Worm (Caenorhabditis elegans) whole organism, midembryonic: Measurements from ENCODE around the gene arl-5.
A peak's percentile ranks its signal among the peaks of the same experiment; 100 is the strongest.

Experiments
- T22C8.4 ChIP-seq: fragments of 200-800 bp; sonication (Bioruptor generic); IDR thresholded peaks from 2 replicates; pipeline ENCODE4 v1.3.6; 2022; ENCODE audit warnings: missing genetic modification characterization, missing compliant biosample characterization
- cog-1 ChIP-seq: sonication (generic microtip); optimal IDR thresholded peaks from 2 replicates; lab custom pipeline; 2016; ENCODE audit warnings: missing genetic modification characterization, missing compliant biosample characterization
- flt-1 ChIP-seq: fragments of 200-800 bp; sonication (Bioruptor generic); IDR thresholded peaks from 2 replicates; pipeline ENCODE4 v1.3.6; 2022; ENCODE audit warnings: missing genetic modification characterization, missing compliant biosample characterization
- klf-2 ChIP-seq: fragments of 200-800 bp; sonication (Bioruptor generic); conservative IDR thresholded peaks from 2 replicates; pipeline ENCODE4 v1.3.6; 2022; ENCODE audit warnings: missing genetic modification reagents, missing genetic modification characterization, missing compliant biosample characterization
- med-1 ChIP-seq: sonication (generic microtip); optimal IDR thresholded peaks from 2 replicates; lab custom pipeline; 2017; ENCODE audit warnings: missing genetic modification characterization, mild to moderate bottlenecking, missing compliant biosample characterization, antibody characterized with exemption, missing genetic modification reagents; ENCODE audit not compliant: insufficient read depth
- ref-1 ChIP-seq: fragments of 200-800 bp; sonication (Bioruptor generic); conservative IDR thresholded peaks from 2 replicates; pipeline ENCODE4 v1.3.6; 2022; ENCODE audit warnings: missing genetic modification reagents, missing genetic modification characterization, missing compliant biosample characterization
- tab-1 ChIP-seq: fragments of 200-800 bp; sonication (Bioruptor generic); IDR thresholded peaks from 2 replicates; pipeline ENCODE4 v1.3.6; 2022; ENCODE audit warnings: missing genetic modification characterization, missing compliant biosample characterization
- ztf-23 ChIP-seq: fragments of 200-800 bp; sonication (Bioruptor generic); IDR thresholded peaks from 2 replicates; pipeline ENCODE4 v1.3.6; 2022; ENCODE audit warnings: missing genetic modification reagents, missing genetic modification characterization, missing compliant biosample characterization
- ztf-29 ChIP-seq: fragments of 200-800 bp; sonication (Bioruptor generic); IDR thresholded peaks from 2 replicates; pipeline ENCODE4 v1.3.6; 2022; ENCODE audit warnings: missing genetic modification reagents, missing genetic modification characterization, missing compliant biosample characterization

DNA sequence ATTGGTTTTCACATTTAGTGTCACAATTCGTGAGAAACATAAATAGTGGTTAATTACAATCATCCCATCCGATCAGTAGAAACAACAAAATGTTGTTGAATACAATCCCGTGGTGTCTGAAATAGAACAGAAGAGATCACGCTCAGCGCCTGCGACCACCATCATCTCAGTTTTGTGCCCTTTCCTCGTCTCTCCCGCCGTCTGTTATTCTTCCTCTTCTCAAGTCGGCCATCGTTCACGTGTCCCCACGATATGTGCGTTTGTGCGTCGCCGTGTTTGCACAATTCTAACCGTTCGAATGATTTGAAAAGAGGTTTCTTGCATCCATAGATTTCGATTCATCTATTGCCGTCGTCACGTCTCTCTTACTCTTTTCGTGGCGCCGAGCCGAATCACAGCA, 4.3 kb upstream of the arl-5 start, which contains the start of gene panl-3:
- no peak for TF ChIP-seq cog-1 (tag; lab: Kevin White, UChicago)
- TF ChIP-seq flt-1 (GFP tag; lab: Robert Waterston, UW) = no peak
- TF ChIP-seq ztf-23 (GFP tag; lab: Robert Waterston, UW) = peak; percentile 70; the same call in 1 of the 2 replicates
- TF ChIP-seq ztf-29 (GFP tag; lab: Robert Waterston, UW) = no peak
- TF ChIP-seq ref-1 (GFP tag; lab: Robert Waterston, UW) = no peak
- no peak for TF ChIP-seq klf-2
- no peak for TF ChIP-seq tab-1 (GFP tag; lab: Robert Waterston, UW)
- no peak for TF ChIP-seq med-1 (GFP tag; lab: Kevin White, UChicago)
- TF ChIP-seq T22C8.4 (GFP tag; lab: Robert Waterston, UW) = no peak
